Worm (Caenorhabditis elegans) whole organism, late embryonic: ENCODE results near the gene ZK154.6.
A peak's percentile ranks its signal among the peaks of the same experiment; 100 is the strongest.

Experiments used
- K09A11.1 ChIP-seq: sonication (generic microtip); optimal IDR thresholded peaks from 2 replicates; lab custom pipeline; 2017; ENCODE audit warnings: antibody characterized with exemption, mild to moderate bottlenecking, missing genetic modification characterization, missing compliant biosample characterization; ENCODE audit not compliant: insufficient read depth
- T23F11.4 ChIP-seq: fragments of 200-800 bp; sonication (Bioruptor generic); optimal IDR thresholded peaks from 2 replicates; lab custom pipeline; 2018; ENCODE audit warnings: mild to moderate bottlenecking, missing genetic modification characterization, missing compliant biosample characterization
- ahr-1 ChIP-seq: sonication (generic microtip); optimal IDR thresholded peaks from 2 replicates; lab custom pipeline; 2016; ENCODE audit warnings: missing genetic modification characterization, missing compliant biosample characterization
- ama-1 ChIP-seq: fragments of 150-350 bp; optimal IDR thresholded peaks from 2 replicates; lab custom pipeline; 2014
- ceh-14 ChIP-seq: sonication (generic microtip); optimal IDR thresholded peaks from 2 replicates; lab custom pipeline; 2016; ENCODE audit warnings: missing genotype, missing genetic modification characterization, missing compliant biosample characterization
- ceh-18 ChIP-seq: sonication (generic microtip); optimal IDR thresholded peaks from 2 replicates; lab custom pipeline; 2016; ENCODE audit warnings: missing genetic modification characterization, missing compliant biosample characterization
- ceh-19 ChIP-seq: fragments of 200-800 bp; sonication (Bioruptor generic); optimal IDR thresholded peaks from 2 replicates; lab custom pipeline; 2018; ENCODE audit warnings: mild to moderate bottlenecking, missing genetic modification characterization, missing compliant biosample characterization
- ceh-2 ChIP-seq: sonication (generic microtip); optimal IDR thresholded peaks from 2 replicates; lab custom pipeline; 2016; ENCODE audit warnings: missing genotype, missing genetic modification characterization, missing compliant biosample characterization
- ceh-24 ChIP-seq: sonication (generic microtip); optimal IDR thresholded peaks from 2 replicates; lab custom pipeline; 2016; ENCODE audit warnings: mild to moderate bottlenecking, missing genetic modification characterization, missing compliant biosample characterization
- ceh-30 ChIP-seq: fragments of 150-350 bp; optimal IDR thresholded peaks from 2 replicates; lab custom pipeline; 2014; ENCODE audit warnings: missing biosample characterization, missing genetic modification characterization
- ceh-31 ChIP-seq: sonication (generic microtip); optimal IDR thresholded peaks from 2 replicates; lab custom pipeline; 2016; ENCODE audit warnings: missing genetic modification characterization, missing compliant biosample characterization
- ceh-6 ChIP-seq: fragments of 200-800 bp; sonication (Bioruptor generic); optimal IDR thresholded peaks from 2 replicates; lab custom pipeline; 2018; ENCODE audit warnings: mild to moderate bottlenecking, missing genetic modification characterization, missing compliant biosample characterization
- che-1 ChIP-seq: sonication (generic microtip); optimal IDR thresholded peaks from 2 replicates; lab custom pipeline; 2016; ENCODE audit warnings: mild to moderate bottlenecking, missing genetic modification characterization, missing compliant biosample characterization
- elt-2 ChIP-seq: sonication (generic microtip); optimal IDR thresholded peaks from 2 replicates; lab custom pipeline; 2016; ENCODE audit warnings: missing genetic modification reagents, missing genetic modification characterization, missing compliant biosample characterization
- elt-4 ChIP-seq: sonication (generic microtip); optimal IDR thresholded peaks from 2 replicates; lab custom pipeline; 2016; ENCODE audit warnings: missing genetic modification characterization, missing compliant biosample characterization
- ets-4 ChIP-seq: sonication (generic microtip); optimal IDR thresholded peaks from 2 replicates; lab custom pipeline; 2016; ENCODE audit warnings: missing genetic modification characterization, missing compliant biosample characterization
- eyg-1 ChIP-seq: sonication (generic microtip); optimal IDR thresholded peaks from 2 replicates; lab custom pipeline; 2016; ENCODE audit warnings: missing genotype, missing genetic modification characterization, missing compliant biosample characterization
- fkh-6 ChIP-seq: sonication (generic microtip); optimal IDR thresholded peaks from 2 replicates; lab custom pipeline; 2016; ENCODE audit warnings: missing genetic modification characterization, missing compliant biosample characterization
- hlh-13 ChIP-seq: fragments of 200-800 bp; sonication (Bioruptor generic); optimal IDR thresholded peaks from 2 replicates; lab custom pipeline; 2018; ENCODE audit warnings: mild to moderate bottlenecking, missing genetic modification characterization, missing compliant biosample characterization
- hlh-30 ChIP-seq: sonication (generic microtip); optimal IDR thresholded peaks from 2 replicates; lab custom pipeline; 2017; ENCODE audit warnings: antibody characterized with exemption, missing genetic modification characterization, missing compliant biosample characterization; ENCODE audit not compliant: insufficient read depth
- hlh-8 ChIP-seq: sonication (generic microtip); optimal IDR thresholded peaks from 2 replicates; lab custom pipeline; 2016; ENCODE audit warnings: missing genotype, missing genetic modification characterization, missing compliant biosample characterization
- lim-6 ChIP-seq: sonication (generic microtip); optimal IDR thresholded peaks from 2 replicates; lab custom pipeline; 2016; ENCODE audit warnings: missing genetic modification characterization, missing compliant biosample characterization
- lin-11 ChIP-seq: fragments of 200-800 bp; sonication (Bioruptor generic); optimal IDR thresholded peaks from 2 replicates; lab custom pipeline; 2018; ENCODE audit warnings: mild to moderate bottlenecking, missing genetic modification characterization, missing compliant biosample characterization
- madf-2 ChIP-seq: sonication (generic microtip); optimal IDR thresholded peaks from 2 replicates; lab custom pipeline; 2017; ENCODE audit warnings: missing genetic modification characterization, missing compliant biosample characterization
- nfya-1 ChIP-seq: sonication (generic microtip); optimal IDR thresholded peaks from 2 replicates; lab custom pipeline; 2017; ENCODE audit warnings: missing genetic modification characterization, mild to moderate bottlenecking, missing compliant biosample characterization, antibody characterized with exemption, moderate library complexity
- nhr-11 ChIP-seq: fragments of 150-350 bp; optimal IDR thresholded peaks from 2 replicates; lab custom pipeline; 2014; ENCODE audit warnings: missing biosample characterization, missing genetic modification characterization
- npax-4 ChIP-seq: sonication (generic microtip); optimal IDR thresholded peaks from 2 replicates; lab custom pipeline; 2016; ENCODE audit warnings: missing genetic modification characterization, missing compliant biosample characterization
- odd-2 ChIP-seq: sonication (generic microtip); optimal IDR thresholded peaks from 2 replicates; lab custom pipeline; 2017; ENCODE audit warnings: antibody characterized with exemption, mild to moderate bottlenecking, missing genetic modification characterization, missing compliant biosample characterization
- pag-3 ChIP-seq: sonication (generic microtip); optimal IDR thresholded peaks from 2 replicates; lab custom pipeline; 2016; ENCODE audit warnings: missing compliant biosample characterization, missing genetic modification characterization, borderline replicate concordance
- pat-9 ChIP-seq: fragments of 200-800 bp; sonication (Bioruptor generic); optimal IDR thresholded peaks from 2 replicates; lab custom pipeline; 2018; ENCODE audit warnings: mild to moderate bottlenecking, missing genetic modification characterization, moderate library complexity, missing compliant biosample characterization
- pros-1 ChIP-seq: fragments of 150-350 bp; optimal IDR thresholded peaks from 2 replicates; lab custom pipeline; 2014; ENCODE audit warnings: missing biosample characterization, missing genetic modification reagents, missing genetic modification characterization
- rnt-1 ChIP-seq: sonication (generic microtip); optimal IDR thresholded peaks from 2 replicates; lab custom pipeline; 2016; ENCODE audit warnings: missing genetic modification characterization, missing compliant biosample characterization
- sdc-2 ChIP-seq: sonication (generic microtip); optimal IDR thresholded peaks from 2 replicates; lab custom pipeline; 2016; ENCODE audit warnings: missing genotype, missing genetic modification characterization, missing compliant biosample characterization
- tbx-2 ChIP-seq: sonication (generic microtip); optimal IDR thresholded peaks from 2 replicates; lab custom pipeline; 2016; ENCODE audit warnings: missing genetic modification characterization, missing compliant biosample characterization
- unc-42 ChIP-seq: sonication (generic microtip); optimal IDR thresholded peaks from 2 replicates; lab custom pipeline; 2016; ENCODE audit warnings: missing genotype, missing genetic modification characterization, missing compliant biosample characterization
- unc-55 ChIP-seq: sonication (generic microtip); optimal IDR thresholded peaks from 2 replicates; lab custom pipeline; 2017; ENCODE audit warnings: missing biosample characterization, missing genetic modification reagents, missing genetic modification characterization
- zip-5 ChIP-seq: sonication (generic microtip); optimal IDR thresholded peaks from 2 replicates; lab custom pipeline; 2016; ENCODE audit warnings: missing genetic modification characterization, missing compliant biosample characterization

Gene ZK154.6

ce11 chrX:7814747-7815146, 21.4 kb upstream of the ZK154.6 start:
- peak; percentile 50 for TF ChIP-seq elt-2 (tag; lab: Kevin White, UChicago)
- no peak for TF ChIP-seq ceh-14 (tag; lab: Kevin White, UChicago)
- TF ChIP-seq K09A11.1 (tag; lab: Kevin White, UChicago) = no peak
- no peak for TF ChIP-seq odd-2 (tag; lab: Kevin White, UChicago)
- TF ChIP-seq ahr-1 (tag; lab: Kevin White, UChicago) = no peak
- no peak for TF ChIP-seq ceh-30
- no peak for TF ChIP-seq hlh-13 (GFP tag; lab: Kevin White, UChicago)

- TF ChIP-seq tbx-2 (tag; lab: Kevin White, UChicago) (no peak), ceh-24 (tag; lab: Kevin White, UChicago) (no peak), sdc-2 (no peak), ama-1 (lab: Kevin White, UChicago) (no peak), elt-4 (tag; lab: Kevin White, UChicago) (no peak), eyg-1 (no peak), che-1 (tag; lab: Kevin White, UChicago) (no peak), K09A11.1 (tag; lab: Kevin White, UChicago) (no peak), lin-11 (tag; lab: Kevin White, UChicago) (no peak), hlh-13 (GFP tag; lab: Kevin White, UChicago) (no peak), lim-6 (no peak), ceh-2 (tag; lab: Kevin White, UChicago) (no peak), ceh-6 (GFP tag; lab: Kevin White, UChicago) (no peak)
Observed at ce11 chrX:7810991-7811390, 17.6 kb upstream of the ZK154.6 start.

- TF ChIP-seq T23F11.4 (GFP tag; lab: Kevin White, UChicago) (no peak), hlh-8 (tag; lab: Kevin White, UChicago) (peak; percentile 23), ceh-6 (GFP tag; lab: Kevin White, UChicago) (no peak), pat-9 (tag; lab: Kevin White, UChicago) (peak; percentile 5), ceh-31 (peak; percentile 64), tbx-2 (tag; lab: Kevin White, UChicago) (peak; percentile 73), ets-4 (tag; lab: Kevin White, UChicago) (no peak), nfya-1 (peak; percentile 68), zip-5 (tag; lab: Kevin White, UChicago) (no peak), unc-42 (tag; lab: Kevin White, UChicago) (peak; percentile 34), hlh-30 (tag; lab: Kevin White, UChicago) (peak; percentile 62), nhr-11 (tag; lab: Kevin White, UChicago) (no peak), ceh-30 (peak; percentile 64), fkh-6 (tag; lab: Kevin White, UChicago) (peak; percentile 2), unc-55 (GFP tag; lab: Kevin White, UChicago) (peak; percentile 74), pag-3 (tag; lab: Kevin White, UChicago) (no peak), elt-2 (tag; lab: Kevin White, UChicago) (peak; percentile 20), madf-2 (tag; lab: Kevin White, UChicago) (peak; percentile 17), npax-4 (tag; lab: Kevin White, UChicago) (no peak), ceh-19 (peak; percentile 48), ceh-2 (tag; lab: Kevin White, UChicago) (peak; percentile 39), sdc-2 (peak; percentile 5), ceh-18 (tag; lab: Kevin White, UChicago) (peak; percentile 26), rnt-1 (tag; lab: Kevin White, UChicago) (peak; percentile 30), pros-1 (tag; lab: Kevin White, UChicago) (peak; percentile 41)
Observed at ce11 chrX:7809352-7810196, 16.2 kb upstream of the ZK154.6 start.
